Fruit fly (Drosophila melanogaster) whole organism, wandering third instar larva: ENCODE measurements around the gene CG8173.
A peak's percentile ranks its signal among the peaks of the same experiment; 100 is the strongest.

Experiments used
- Abd-B ChIP-seq: fragments of >200 bp; optimal IDR thresholded peaks from 2 replicates; lab custom pipeline; 2017; ENCODE audit warnings: missing biosample characterization, missing genetic modification characterization
- CG32264 ChIP-seq: fragments of 200-800 bp; sonication (Bioruptor generic); optimal IDR thresholded peaks from 2 replicates; lab custom pipeline; 2016; ENCODE audit warnings: missing biosample characterization, missing genetic modification characterization
- CrebA ChIP-seq: fragments of 200-800 bp; sonication (Bioruptor generic); optimal IDR thresholded peaks from 2 replicates; lab custom pipeline; 2016; ENCODE audit warnings: missing biosample characterization, mild to moderate bottlenecking, missing genetic modification characterization, borderline replicate concordance
- Dfd ChIP-seq: fragments of >200 bp; optimal IDR thresholded peaks from 2 replicates; lab custom pipeline; 2017; ENCODE audit warnings: missing biosample characterization, missing genetic modification characterization
- Dif ChIP-seq: fragments of 200-275, 200-300 bp; sonication (Bioruptor generic); optimal IDR thresholded peaks from 2 replicates; lab custom pipeline; 2018; ENCODE audit warnings: missing biosample characterization, missing genetic modification characterization; ENCODE audit not compliant: partially characterized antibody
- HLH106 ChIP-seq: fragments of 200-800 bp; optimal IDR thresholded peaks from 3 replicates; lab custom pipeline; 2019; ENCODE audit warnings: missing biosample characterization, mild to moderate bottlenecking, missing genetic modification characterization, moderate library complexity
- Hnf4 ChIP-seq: fragments of 200-800 bp; sonication (Bioruptor generic); optimal IDR thresholded peaks from 2 replicates; lab custom pipeline; 2016; ENCODE audit warnings: missing biosample characterization, mild to moderate bottlenecking, missing genetic modification characterization
- Hr78 ChIP-seq: fragments of >200 bp; optimal IDR thresholded peaks from 2 replicates; lab custom pipeline; 2017; ENCODE audit warnings: missing biosample characterization, missing genetic modification characterization
- Hr83 ChIP-seq: fragments of 200-300 bp; sonication (Bioruptor generic); optimal IDR thresholded peaks from 2 replicates; lab custom pipeline; 2016; ENCODE audit warnings: missing biosample characterization, mild to moderate bottlenecking, missing genetic modification characterization, moderate library complexity; ENCODE audit not compliant: poor library complexity, severe bottlenecking
- Jra ChIP-seq: sonication (Bioruptor generic); optimal IDR thresholded peaks from 2 replicates; lab custom pipeline; 2016; ENCODE audit warnings: missing biosample characterization, missing genetic modification characterization
- Mio ChIP-seq: sonication (Bioruptor generic); optimal IDR thresholded peaks from 2 replicates; lab custom pipeline; 2016; ENCODE audit warnings: missing biosample characterization, missing genetic modification characterization
- Myc ChIP-seq: fragments of >200 bp; optimal IDR thresholded peaks from 2 replicates; lab custom pipeline; 2017
- OdsH ChIP-seq: fragments of 200-800 bp; sonication (Bioruptor generic); optimal IDR thresholded peaks from 2 replicates; lab custom pipeline; 2016; ENCODE audit warnings: missing biosample characterization, mild to moderate bottlenecking, missing genetic modification characterization
- Sp1 ChIP-seq: fragments of 200-800 bp; sonication (Bioruptor generic); optimal IDR thresholded peaks from 3 replicates; lab custom pipeline; 2019; ENCODE audit warnings: missing biosample characterization, mild to moderate bottlenecking, missing genetic modification characterization, moderate library complexity
- Vsx2 ChIP-seq: fragments of 200-300, 225-300 bp; sonication (Bioruptor generic); optimal IDR thresholded peaks from 2 replicates; lab custom pipeline; 2018; ENCODE audit warnings: missing biosample characterization, missing genetic modification characterization; ENCODE audit not compliant: partially characterized antibody
- br ChIP-seq: fragments of 200-800 bp; sonication (Bioruptor generic); optimal IDR thresholded peaks from 2 replicates; lab custom pipeline; 2016; ENCODE audit warnings: missing biosample characterization, missing genetic modification characterization
- brk ChIP-seq: fragments of 200-800 bp; sonication (Bioruptor generic); optimal IDR thresholded peaks from 2 replicates; lab custom pipeline; 2016; ENCODE audit warnings: missing biosample characterization, mild to moderate bottlenecking, missing genetic modification characterization
- dl ChIP-seq, 2 experiments: fragments of 175-275, 200-275 bp in 1 of 2; fragments of 200-275 bp in 1 of 2; sonication (Bioruptor generic); optimal IDR thresholded peaks; lab custom pipeline; 2018; ENCODE audit warnings: mild to moderate bottlenecking in 2 of 2, missing biosample characterization in 2 of 2, missing genetic modification characterization in 2 of 2, moderate library complexity in 2 of 2; ENCODE audit not compliant: partially characterized antibody in 2 of 2, insufficient read depth in 1 of 2
- dmrt93B ChIP-seq: fragments of 200-800 bp; sonication (Bioruptor generic); optimal IDR thresholded peaks from 2 replicates; lab custom pipeline; 2018; ENCODE audit warnings: missing biosample characterization, mild to moderate bottlenecking, missing genetic modification characterization
- dsf ChIP-seq: sonication (Bioruptor generic); optimal IDR thresholded peaks from 2 replicates; lab custom pipeline; 2016; ENCODE audit warnings: missing biosample characterization, missing genetic modification characterization, borderline replicate concordance
- foxo ChIP-seq, 2 experiments: fragments of 200-800 bp; sonication (Bioruptor generic); optimal IDR thresholded peaks; 2 replicates in 1 of 2; 3 replicates in 1 of 2; lab custom pipeline; 2016 to 2017; ENCODE audit warnings: missing biosample characterization in 2 of 2, missing genetic modification characterization in 2 of 2
- fru ChIP-seq: fragments of 200-800 bp; sonication (Bioruptor generic); optimal IDR thresholded peaks from 3 replicates; lab custom pipeline; 2016; ENCODE audit warnings: missing biosample characterization, mild to moderate bottlenecking, missing genetic modification characterization
- h ChIP-seq: fragments of 200-800 bp; sonication (Bioruptor generic); optimal IDR thresholded peaks from 3 replicates; lab custom pipeline; 2016; ENCODE audit warnings: missing biosample characterization, mild to moderate bottlenecking, missing genetic modification characterization
- jim ChIP-seq: fragments of 175-275, 200-325 bp; sonication (Bioruptor generic); optimal IDR thresholded peaks from 2 replicates; lab custom pipeline; 2016; ENCODE audit warnings: missing biosample characterization, mild to moderate bottlenecking, missing genetic modification characterization
- lola ChIP-seq: fragments of >200 bp; optimal IDR thresholded peaks from 2 replicates; lab custom pipeline; 2017; ENCODE audit warnings: missing biosample characterization, missing genetic modification characterization
- psq ChIP-seq: fragments of 200-800 bp; sonication (Bioruptor generic); optimal IDR thresholded peaks from 3 replicates; lab custom pipeline; 2017; ENCODE audit warnings: missing biosample characterization, mild to moderate bottlenecking, missing genetic modification characterization, moderate library complexity
- rgr ChIP-seq: fragments of 200-800 bp; sonication (Bioruptor generic); optimal IDR thresholded peaks from 3 replicates; lab custom pipeline; 2016; ENCODE audit warnings: missing biosample characterization, mild to moderate bottlenecking, missing genetic modification characterization
- sage ChIP-seq: fragments of 200-800 bp; sonication (Bioruptor generic); optimal IDR thresholded peaks from 2 replicates; lab custom pipeline; 2016; ENCODE audit warnings: missing biosample characterization, mild to moderate bottlenecking, missing genetic modification characterization
- sv ChIP-seq: fragments of 200-800 bp; sonication (Bioruptor generic); optimal IDR thresholded peaks from 3 replicates; lab custom pipeline; 2016; ENCODE audit warnings: missing biosample characterization, missing genetic modification characterization
- tai ChIP-seq: sonication (Bioruptor generic); optimal IDR thresholded peaks from 2 replicates; lab custom pipeline; 2016; ENCODE audit warnings: missing biosample characterization, missing genetic modification characterization
- woc ChIP-seq: sonication (Bioruptor generic); optimal IDR thresholded peaks from 2 replicates; lab custom pipeline; 2016; ENCODE audit warnings: missing biosample characterization, mild to moderate bottlenecking, missing genetic modification characterization

The CG8173 gene

dm6 chrX:17695641-17696040 is 13.8 kb downstream of the CG8173 start:
- TF ChIP-seq Sp1 (GFP tag; lab: Kevin White, UChicago): no peak
- TF ChIP-seq Myc (lab: Kevin White, UChicago): peak; percentile 82
- TF ChIP-seq Vsx2 (GFP tag; lab: Kevin White, UChicago): peak; percentile 7
- TF ChIP-seq Dfd (GFP tag; lab: Kevin White, UChicago): no peak

dm6 chrX:17694873-17695446 is 14.5 kb downstream of the CG8173 start:
- TF ChIP-seq Jra (GFP tag; lab: Kevin White, UChicago): no peak
- no peak for TF ChIP-seq dsf (GFP tag; lab: Kevin White, UChicago)
- TF ChIP-seq HLH106 (tag; lab: Kevin White, UChicago): no peak
- no peak for TF ChIP-seq brk (GFP tag; lab: Kevin White, UChicago)

dm6 chrX:17693981-17694872 is 15.2 kb downstream of the CG8173 start:
- TF ChIP-seq h (no peak), dsf (GFP tag; lab: Kevin White, UChicago) (no peak), lola (GFP tag; lab: Kevin White, UChicago) (no peak), tai (GFP tag; lab: Kevin White, UChicago) (no peak), br (GFP tag; lab: Kevin White, UChicago) (no peak), Hr78 (GFP tag; lab: Kevin White, UChicago) (no peak), Dif (GFP tag; lab: Kevin White, UChicago) (no peak), foxo (GFP tag; optimal IDR thresholded peaks at IDR 0.05; lab: Kevin White, UChicago) (no peak)
- TF ChIP-seq, all 38 proteins: peak for 0

- no peak for TF ChIP-seq tai (GFP tag; lab: Kevin White, UChicago)
- no peak for TF ChIP-seq sage (GFP tag; lab: Kevin White, UChicago)
- no peak for TF ChIP-seq fru (GFP tag; lab: Kevin White, UChicago)
- no peak for TF ChIP-seq br (GFP tag; lab: Kevin White, UChicago)
- TF ChIP-seq CG32264 (GFP tag; lab: Kevin White, UChicago): no peak
- TF ChIP-seq h: no peak
- TF ChIP-seq Myc (lab: Kevin White, UChicago): no peak
- TF ChIP-seq dmrt93B (GFP tag; lab: Kevin White, UChicago): no peak
- no peak for TF ChIP-seq woc (GFP tag; lab: Kevin White, UChicago)
- no peak for TF ChIP-seq dsf (GFP tag; lab: Kevin White, UChicago)
- no peak for TF ChIP-seq Jra (GFP tag; lab: Kevin White, UChicago)
- TF ChIP-seq foxo (GFP tag; optimal IDR thresholded peaks at IDR 0.05; lab: Kevin White, UChicago): no peak
- no peak for TF ChIP-seq jim
- no peak for TF ChIP-seq Hr83 (GFP tag; lab: Kevin White, UChicago)
- no peak for TF ChIP-seq CrebA (GFP tag; lab: Kevin White, UChicago)
- no peak for TF ChIP-seq Dif (GFP tag; lab: Kevin White, UChicago)
- TF ChIP-seq rgr (GFP tag; lab: Kevin White, UChicago): no peak
- TF ChIP-seq dl (GFP tag; optimal IDR thresholded peaks at IDR 0.05; lab: Kevin White, UChicago; ENCODE audit: insufficient read depth in 1 of 2, partially characterized antibody in 2 of 2): no peak
- TF ChIP-seq, all 38 proteins: peak for 0
Observed at dm6 chrX:17692729-17693128, 16.7 kb downstream of the CG8173 start.

dm6 chrX:17686179-17686578 is 23.3 kb downstream of the CG8173 start:
- TF ChIP-seq HLH106 (tag; lab: Kevin White, UChicago) (no peak), brk (GFP tag; lab: Kevin White, UChicago) (no peak), sage (GFP tag; lab: Kevin White, UChicago) (no peak), fru (GFP tag; lab: Kevin White, UChicago) (no peak), Vsx2 (GFP tag; lab: Kevin White, UChicago) (no peak), Hnf4 (GFP tag; lab: Kevin White, UChicago) (no peak), Abd-B (GFP tag; lab: Kevin White, UChicago) (no peak), tai (GFP tag; lab: Kevin White, UChicago) (no peak), psq (no peak), Myc (lab: Kevin White, UChicago) (no peak), Dif (GFP tag; lab: Kevin White, UChicago) (no peak), lola (GFP tag; lab: Kevin White, UChicago) (no peak), Mio (GFP tag; lab: Kevin White, UChicago) (no peak), Hr83 (GFP tag; lab: Kevin White, UChicago) (no peak), OdsH (GFP tag; lab: Kevin White, UChicago) (no peak), sv (GFP tag; lab: Kevin White, UChicago) (no peak), Hr78 (GFP tag; lab: Kevin White, UChicago) (no peak), rgr (GFP tag; lab: Kevin White, UChicago) (no peak), jim (no peak)
